Worm (Caenorhabditis elegans) whole organism, mixed stage, embryonic: Measurements from ENCODE around the gene mett-10.

Source experiments
- M03D4.4 ChIP-seq: sonication (generic microtip); optimal IDR thresholded peaks from 2 replicates; lab custom pipeline; 2017; ENCODE audit warnings: mild to moderate bottlenecking, missing genetic modification characterization, missing compliant biosample characterization
- bed-3 ChIP-seq: fragments of 200-800 bp; sonication (Bioruptor generic); optimal IDR thresholded peaks from 3 replicates; lab custom pipeline; 2018; ENCODE audit warnings: mild to moderate bottlenecking, missing genetic modification characterization, moderate library complexity, missing compliant biosample characterization
- blmp-1 ChIP-seq: fragments of 150-350 bp; optimal IDR thresholded peaks from 2 replicates; lab custom pipeline; 2014; ENCODE audit warnings: missing biosample characterization, missing genetic modification characterization
- ceh-39 ChIP-seq: fragments of 150-350 bp; optimal IDR thresholded peaks from 2 replicates; lab custom pipeline; 2014; ENCODE audit warnings: missing biosample characterization, missing genetic modification characterization
- ceh-43 ChIP-seq: fragments of 200-800 bp; sonication (Bioruptor generic); optimal IDR thresholded peaks from 2 replicates; lab custom pipeline; 2018; ENCODE audit warnings: mild to moderate bottlenecking, missing genetic modification characterization, moderate library complexity, missing compliant biosample characterization
- ceh-83 ChIP-seq: fragments of 200-800 bp; sonication (Bioruptor generic); optimal IDR thresholded peaks from 2 replicates; lab custom pipeline; 2018; ENCODE audit warnings: mild to moderate bottlenecking, missing genetic modification characterization, missing compliant biosample characterization
- ces-1 ChIP-seq: fragments of 150-350 bp; optimal IDR thresholded peaks from 2 replicates; lab custom pipeline; 2014; ENCODE audit warnings: missing biosample characterization, missing genetic modification reagents, missing genetic modification characterization
- cnd-1 ChIP-seq: fragments of 200-800 bp; sonication (Bioruptor generic); optimal IDR thresholded peaks from 2 replicates; lab custom pipeline; 2018; ENCODE audit warnings: mild to moderate bottlenecking, missing genetic modification characterization, missing compliant biosample characterization
- drap-1 ChIP-seq: fragments of 200-800 bp; sonication (Bioruptor generic); optimal IDR thresholded peaks from 3 replicates; lab custom pipeline; 2018; ENCODE audit warnings: mild to moderate bottlenecking, missing genetic modification characterization, missing compliant biosample characterization
- elt-1 ChIP-seq: sonication (generic microtip); optimal IDR thresholded peaks from 2 replicates; lab custom pipeline; 2017; ENCODE audit warnings: missing genetic modification characterization, mild to moderate bottlenecking, missing compliant biosample characterization, antibody characterized with exemption, moderate library complexity, borderline replicate concordance; ENCODE audit not compliant: insufficient read depth
- elt-3 ChIP-seq: fragments of 150-350 bp; optimal IDR thresholded peaks from 2 replicates; lab custom pipeline; 2014; ENCODE audit warnings: missing biosample characterization, missing genetic modification characterization
- flh-1 ChIP-seq: fragments of 200-800 bp; sonication (Bioruptor generic); optimal IDR thresholded peaks from 2 replicates; lab custom pipeline; 2018; ENCODE audit warnings: mild to moderate bottlenecking, missing genetic modification characterization, moderate library complexity, missing compliant biosample characterization
- ham-2 ChIP-seq: fragments of 200-800 bp; sonication (Bioruptor generic); optimal IDR thresholded peaks from 2 replicates; lab custom pipeline; 2018; ENCODE audit warnings: mild to moderate bottlenecking, missing genetic modification characterization, missing compliant biosample characterization
- hlh-1 ChIP-seq: fragments of 150-350 bp; optimal IDR thresholded peaks from 2 replicates; lab custom pipeline; 2014; ENCODE audit warnings: missing biosample characterization, missing genetic modification reagents, missing genetic modification characterization
- lin-13 ChIP-seq: fragments of 150-350 bp; optimal IDR thresholded peaks from 2 replicates; lab custom pipeline; 2014; ENCODE audit warnings: missing biosample characterization, missing genetic modification characterization
- lin-32 ChIP-seq: fragments of 200-800 bp; sonication (Bioruptor generic); optimal IDR thresholded peaks from 2 replicates; lab custom pipeline; 2018; ENCODE audit warnings: mild to moderate bottlenecking, missing genetic modification characterization, missing compliant biosample characterization
- lsy-2 ChIP-seq: fragments of 150-350 bp; optimal IDR thresholded peaks from 2 replicates; lab custom pipeline; 2014; ENCODE audit warnings: missing biosample characterization, missing genetic modification characterization
- mab-5 ChIP-seq: fragments of 150-350 bp; optimal IDR thresholded peaks from 2 replicates; lab custom pipeline; 2014; ENCODE audit warnings: missing biosample characterization, missing genetic modification characterization
- mep-1 ChIP-seq: fragments of 150-350 bp; optimal IDR thresholded peaks from 2 replicates; lab custom pipeline; 2017; ENCODE audit warnings: missing biosample characterization, missing genetic modification reagents, missing genetic modification characterization, inconsistent platforms
- mls-2 ChIP-seq: sonication (generic microtip); optimal IDR thresholded peaks from 2 replicates; lab custom pipeline; 2016; ENCODE audit warnings: mild to moderate bottlenecking, missing genetic modification characterization, moderate library complexity, missing compliant biosample characterization
- nhr-12 ChIP-seq: fragments of 150-350 bp; optimal IDR thresholded peaks from 2 replicates; lab custom pipeline; 2014; ENCODE audit warnings: missing biosample characterization, missing genetic modification characterization
- nhr-2 ChIP-seq: fragments of 150-350 bp; optimal IDR thresholded peaks from 2 replicates; lab custom pipeline; 2014; ENCODE audit warnings: missing biosample characterization, missing genetic modification characterization
- nhr-237 ChIP-seq: fragments of 150-350 bp; optimal IDR thresholded peaks from 2 replicates; lab custom pipeline; 2014; ENCODE audit warnings: missing biosample characterization, missing genetic modification characterization
- nhr-28 ChIP-seq: fragments of 150-350 bp; optimal IDR thresholded peaks from 2 replicates; lab custom pipeline; 2014; ENCODE audit warnings: missing biosample characterization, missing genetic modification characterization
- nhr-76 ChIP-seq: sonication (generic microtip); optimal IDR thresholded peaks from 2 replicates; lab custom pipeline; 2017; ENCODE audit warnings: missing biosample characterization, missing genetic modification characterization
- sem-2 ChIP-seq: fragments of 200-800 bp; sonication (Bioruptor generic); optimal IDR thresholded peaks from 2 replicates; lab custom pipeline; 2018; ENCODE audit warnings: mild to moderate bottlenecking, missing genetic modification characterization, missing compliant biosample characterization
- snpc-4 ChIP-seq: fragments of 150-350 bp; optimal IDR thresholded peaks from 2 replicates; lab custom pipeline; 2014; ENCODE audit warnings: missing biosample characterization, missing genetic modification characterization
- tbx-8 ChIP-seq: fragments of 200-800 bp; sonication (Bioruptor generic); optimal IDR thresholded peaks from 2 replicates; lab custom pipeline; 2018; ENCODE audit warnings: mild to moderate bottlenecking, missing genetic modification characterization, moderate library complexity, missing compliant biosample characterization
- unc-120 ChIP-seq: sonication (generic microtip); optimal IDR thresholded peaks from 2 replicates; lab custom pipeline; 2017; ENCODE audit warnings: missing genetic modification characterization, missing compliant biosample characterization; ENCODE audit not compliant: poor library complexity, severe bottlenecking
- unc-39 ChIP-seq: fragments of 150-350 bp; optimal IDR thresholded peaks from 2 replicates; lab custom pipeline; 2014; ENCODE audit warnings: missing biosample characterization, missing genetic modification characterization
- unc-62 ChIP-seq: fragments of 150-350 bp; optimal IDR thresholded peaks from 2 replicates; lab custom pipeline; 2014; ENCODE audit warnings: missing biosample characterization, missing genetic modification reagents, missing genetic modification characterization
- zip-8 ChIP-seq: fragments of 150-350 bp; optimal IDR thresholded peaks from 2 replicates; lab custom pipeline; 2014; ENCODE audit warnings: missing biosample characterization, missing genetic modification characterization
- ztf-11 ChIP-seq: fragments of 150-350 bp; optimal IDR thresholded peaks from 2 replicates; lab custom pipeline; 2014; ENCODE audit warnings: missing biosample characterization, missing genetic modification characterization

The mett-10 gene

DNA sequence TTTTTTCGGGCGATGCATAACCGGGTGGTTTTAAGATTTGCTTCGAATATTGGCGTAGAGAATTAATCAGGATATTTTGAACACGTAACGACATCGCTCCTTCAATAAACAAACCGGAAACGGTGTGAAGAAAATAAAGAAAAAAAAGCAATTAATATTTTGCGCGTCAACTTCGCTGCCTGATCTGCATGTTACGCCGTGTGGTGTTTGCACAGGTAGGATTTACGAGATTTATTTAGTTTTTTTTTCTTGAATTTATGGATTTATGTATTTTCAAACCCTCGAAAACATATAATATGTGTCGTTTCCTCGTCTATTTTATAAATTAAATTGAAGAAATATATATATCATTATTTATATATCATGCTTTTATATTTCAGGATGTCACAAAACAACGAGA is at the start of gene mett-10, which contains the start of gene ZK1128.1:
Gene mett-10, plus strand, starts transcription at position 375 of the 400 bp plus-strand sequence.
Gene ZK1128.1, minus strand, starts transcription at position 99 of the 400 bp plus-strand sequence.
- TF ChIP-seq ces-1 (GFP tag; lab: Kevin White, UChicago) = peak; percentile 73
- no peak for TF ChIP-seq cnd-1 (tag; lab: Kevin White, UChicago)

DNA sequence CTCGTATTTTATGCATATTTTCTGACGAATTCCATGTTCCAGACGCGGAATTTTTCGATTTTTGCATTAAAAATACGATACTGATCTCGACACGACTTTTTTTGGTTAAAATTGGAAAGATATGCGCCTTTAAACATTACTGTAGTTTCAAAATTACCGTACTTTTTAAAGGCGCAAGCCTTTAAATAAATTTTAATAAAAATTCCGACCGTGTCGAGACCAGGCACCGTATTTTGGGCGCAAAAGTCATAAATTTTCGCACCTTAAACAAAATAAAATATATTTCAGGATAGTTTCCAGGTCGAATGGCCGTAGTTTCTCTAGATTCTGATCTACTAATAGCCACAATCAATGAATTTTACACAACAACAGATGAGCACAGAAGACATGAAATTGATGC is 45.6 kb upstream of the mett-10 start, which contains the start of gene T16G12.6:
Gene T16G12.6, plus strand, starts transcription at position 301 of the 400 bp plus-strand sequence.
- no peak for TF ChIP-seq ztf-11 (tag; lab: Kevin White, UChicago)
- no peak for TF ChIP-seq mls-2
- TF ChIP-seq M03D4.4 = no peak
- no peak for TF ChIP-seq flh-1 (GFP tag; lab: Kevin White, UChicago)
- TF ChIP-seq nhr-28 (tag; lab: Kevin White, UChicago) = no peak

DNA sequence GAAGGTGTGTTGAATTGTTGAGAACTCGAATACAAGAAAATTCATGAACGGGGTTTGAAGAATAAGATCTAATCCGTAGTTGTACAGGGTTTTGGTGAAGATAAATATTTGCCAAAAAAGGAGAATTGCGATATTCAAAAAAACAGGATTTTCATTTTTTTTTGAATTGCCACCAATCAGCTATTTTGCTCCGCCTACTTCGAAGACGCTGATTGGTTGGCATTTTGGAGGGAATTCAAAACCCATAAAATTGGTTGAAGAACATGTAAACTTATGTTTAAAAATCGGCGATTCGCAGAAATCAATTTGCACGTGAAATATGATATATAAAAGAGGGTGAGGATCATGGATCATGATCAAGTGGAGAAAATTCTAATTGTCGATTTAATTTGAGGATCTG is 38.8 kb upstream of the mett-10 start:
- no peak for TF ChIP-seq ceh-43
- no peak for TF ChIP-seq nhr-12 (tag; lab: Kevin White, UChicago)
- TF ChIP-seq nhr-76 (tag; lab: Kevin White, UChicago) = no peak
- no peak for TF ChIP-seq unc-62 (GFP tag; lab: Kevin White, UChicago)
- no peak for TF ChIP-seq flh-1 (GFP tag; lab: Kevin White, UChicago)
- TF ChIP-seq snpc-4 (tag; lab: Kevin White, UChicago) = no peak
- no peak for TF ChIP-seq mls-2

- TF ChIP-seq nhr-237 (tag; lab: Kevin White, UChicago) (no peak), snpc-4 (tag; lab: Kevin White, UChicago) (no peak), ceh-43 (no peak), zip-8 (tag; lab: Kevin White, UChicago) (no peak), drap-1 (GFP tag; lab: Kevin White, UChicago) (no peak), mls-2 (no peak), nhr-12 (tag; lab: Kevin White, UChicago) (no peak), ces-1 (GFP tag; lab: Kevin White, UChicago) (no peak), M03D4.4 (no peak), ztf-11 (tag; lab: Kevin White, UChicago) (no peak)
Observed at ce11 chrIII:10078151-10078550, 36.7 kb upstream of the mett-10 start, which contains the start of gene T16G12.9. T16G12.9 (minus strand) TSS chrIII:10078251.

DNA sequence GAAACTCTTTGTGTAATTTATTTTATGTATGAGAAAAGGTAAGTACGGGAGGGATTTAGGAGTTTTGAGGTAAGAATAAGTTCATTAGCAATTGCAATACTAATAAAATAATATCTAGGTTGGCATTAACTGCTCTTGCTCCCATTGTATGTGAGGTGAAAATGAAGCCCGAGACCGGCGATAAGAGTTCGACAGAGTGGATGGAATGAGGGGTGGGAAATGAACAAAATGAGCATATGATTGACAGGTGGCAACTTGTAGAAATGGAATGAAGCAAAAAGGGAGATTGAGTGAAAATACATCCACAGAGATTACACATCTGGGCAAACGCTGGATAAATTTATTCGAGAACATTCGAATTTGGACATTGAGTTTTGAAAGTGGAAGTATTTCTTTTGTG is 36.1 kb upstream of the mett-10 start:
- TF ChIP-seq nhr-28 (tag; lab: Kevin White, UChicago) (no peak), lin-13 (tag; lab: Kevin White, UChicago) (no peak), ceh-83 (GFP tag; lab: Kevin White, UChicago) (no peak), lin-32 (no peak)

DNA sequence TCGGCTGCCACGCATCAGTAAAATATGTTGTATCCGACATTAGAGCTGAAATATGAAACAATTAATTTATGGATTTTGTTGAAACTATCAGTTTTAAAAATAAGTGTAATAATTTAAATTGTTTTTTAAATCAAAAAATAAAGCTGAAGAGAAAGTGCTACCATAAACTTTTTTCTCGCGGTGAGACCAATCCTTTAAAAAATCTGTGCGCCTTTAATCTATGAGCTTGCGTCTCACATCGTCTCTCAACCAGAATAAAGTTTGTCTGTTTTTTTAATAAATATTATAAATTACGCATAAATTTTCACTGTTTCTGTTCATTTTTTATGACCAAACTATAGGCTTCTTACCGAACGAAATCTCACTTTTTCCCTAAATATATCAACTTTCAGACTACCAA is 31.6 kb upstream of the mett-10 start, which contains the start of gene T16H12.3:
Gene T16H12.3, minus strand, starts transcription at position 51 of the 400 bp plus-strand sequence.
- TF ChIP-seq drap-1 (GFP tag; lab: Kevin White, UChicago) = no peak
- TF ChIP-seq nhr-2 (tag; lab: Kevin White, UChicago) = no peak
- TF ChIP-seq ceh-43 = no peak
- no peak for TF ChIP-seq bed-3 (GFP tag; lab: Kevin White, UChicago)
- TF ChIP-seq elt-1 (tag; lab: Kevin White, UChicago) = no peak
- no peak for TF ChIP-seq lin-32
- no peak for TF ChIP-seq ham-2 (GFP tag; lab: Kevin White, UChicago)
- TF ChIP-seq sem-2 (GFP tag; lab: Kevin White, UChicago) = no peak
- no peak for TF ChIP-seq unc-39
- TF ChIP-seq ceh-39 (tag; lab: Kevin White, UChicago) = no peak
- TF ChIP-seq nhr-76 (tag; lab: Kevin White, UChicago) = no peak
- TF ChIP-seq snpc-4 (tag; lab: Kevin White, UChicago) = no peak
- no peak for TF ChIP-seq elt-3 (tag; lab: Kevin White, UChicago)
- TF ChIP-seq ztf-11 (tag; lab: Kevin White, UChicago) = no peak
- no peak for TF ChIP-seq M03D4.4
- TF ChIP-seq, all 35 proteins: peak for 0

ce11 chrIII:10085103-10085502 is 29.7 kb upstream of the mett-10 start, which contains the start of gene T16H12.13:
T16H12.13 (plus strand) TSS chrIII:10085403.
- no peak for TF ChIP-seq zip-8 (tag; lab: Kevin White, UChicago)
- TF ChIP-seq blmp-1 = no peak
- no peak for TF ChIP-seq ceh-83 (GFP tag; lab: Kevin White, UChicago)
- TF ChIP-seq mep-1 (tag; lab: Kevin White, UChicago) = no peak
- TF ChIP-seq drap-1 (GFP tag; lab: Kevin White, UChicago) = no peak
- no peak for TF ChIP-seq lsy-2
- no peak for TF ChIP-seq mab-5 (tag; lab: Kevin White, UChicago)
- no peak for TF ChIP-seq unc-62 (GFP tag; lab: Kevin White, UChicago)
- TF ChIP-seq ces-1 (GFP tag; lab: Kevin White, UChicago) = no peak
- TF ChIP-seq M03D4.4 = no peak
- TF ChIP-seq unc-120 = no peak
- TF ChIP-seq ceh-39 (tag; lab: Kevin White, UChicago) = no peak
- no peak for TF ChIP-seq snpc-4 (tag; lab: Kevin White, UChicago)
- no peak for TF ChIP-seq elt-1 (tag; lab: Kevin White, UChicago)
- no peak for TF ChIP-seq tbx-8 (GFP tag; lab: Kevin White, UChicago)
- TF ChIP-seq flh-1 (GFP tag; lab: Kevin White, UChicago) = no peak
- no peak for TF ChIP-seq sem-2 (GFP tag; lab: Kevin White, UChicago)
- no peak for TF ChIP-seq cnd-1 (tag; lab: Kevin White, UChicago)
- no peak for TF ChIP-seq ceh-43
- no peak for TF ChIP-seq hlh-1 (tag; lab: Kevin White, UChicago)
